Fruit fly (Drosophila melanogaster) whole organism, embryonic: ENCODE results near the gene CG43993.

Source experiments
- Abd-B ChIP-seq: fragments of 200-800 bp; sonication (Bioruptor generic); optimal IDR thresholded peaks from 2 replicates; lab custom pipeline; 2018; ENCODE audit warnings: missing biosample characterization, mild to moderate bottlenecking, missing genetic modification characterization, moderate library complexity
- Asciz ChIP-seq: fragments of 200-800 bp; sonication (Bioruptor generic); optimal IDR thresholded peaks from 2 replicates; lab custom pipeline; 2017; ENCODE audit warnings: missing biosample characterization, mild to moderate bottlenecking, missing genetic modification characterization, missing genetic modification reagents
- CG10209 ChIP-seq: fragments of 200-800 bp; sonication (Bioruptor generic); optimal IDR thresholded peaks from 3 replicates; lab custom pipeline; 2017; ENCODE audit warnings: missing biosample characterization, mild to moderate bottlenecking, missing genetic modification characterization, missing genetic modification reagents
- CG10654 ChIP-seq: fragments of 200-800 bp; sonication (Bioruptor generic); optimal IDR thresholded peaks from 2 replicates; lab custom pipeline; 2016; ENCODE audit warnings: missing biosample characterization, missing genetic modification characterization
- CG13296 ChIP-seq: fragments of 200-800 bp; sonication (Bioruptor generic); optimal IDR thresholded peaks from 3 replicates; lab custom pipeline; 2018; ENCODE audit warnings: missing biosample characterization, mild to moderate bottlenecking, missing genetic modification characterization
- CG14710 ChIP-seq: fragments of 200-800 bp; sonication (Bioruptor generic); optimal IDR thresholded peaks from 3 replicates; lab custom pipeline; 2019; ENCODE audit warnings: missing biosample characterization, mild to moderate bottlenecking, missing genetic modification characterization, moderate library complexity
- CG15073 ChIP-seq: fragments of 200-800 bp; sonication (Bioruptor generic); optimal IDR thresholded peaks from 2 replicates; lab custom pipeline; 2016; ENCODE audit warnings: missing biosample characterization, missing genetic modification characterization
- CG17359 ChIP-seq: fragments of 200-800 bp; sonication (Bioruptor generic); optimal IDR thresholded peaks from 3 replicates; lab custom pipeline; 2018; ENCODE audit warnings: missing biosample characterization, mild to moderate bottlenecking, missing genetic modification characterization, moderate library complexity
- CG18619 ChIP-seq: fragments of 200-800 bp; sonication (Bioruptor generic); optimal IDR thresholded peaks from 3 replicates; lab custom pipeline; 2017; ENCODE audit warnings: missing biosample characterization, mild to moderate bottlenecking, missing genetic modification characterization
- CG2889 ChIP-seq: fragments of 200-800 bp; sonication (Bioruptor generic); IDR thresholded peaks from 3 replicates; pipeline ENCODE4 v1.3.6; 2022; ENCODE audit warnings: missing biosample characterization, missing genetic modification characterization
- CG30431 ChIP-seq: fragments of 200-800 bp; sonication (Bioruptor generic); optimal IDR thresholded peaks from 2 replicates; lab custom pipeline; 2017; ENCODE audit warnings: missing biosample characterization, missing genetic modification characterization
- CG31365 ChIP-seq: fragments of 200-800 bp; sonication (Bioruptor generic); optimal IDR thresholded peaks from 2 replicates; lab custom pipeline; 2018; ENCODE audit warnings: missing biosample characterization, mild to moderate bottlenecking, missing genetic modification characterization
- CG31388 ChIP-seq: fragments of 200-800 bp; sonication (Bioruptor generic); optimal IDR thresholded peaks from 2 replicates; lab custom pipeline; 2016; ENCODE audit warnings: missing biosample characterization, missing genetic modification characterization
- CG31441 ChIP-seq: fragments of 200-800 bp; sonication (Bioruptor generic); IDR thresholded peaks from 2 replicates; pipeline ENCODE4 v1.3.6; 2022; ENCODE audit warnings: missing biosample characterization, missing genetic modification characterization
- CG3407 ChIP-seq: fragments of 200-800 bp; sonication (Bioruptor generic); optimal IDR thresholded peaks from 2 replicates; lab custom pipeline; 2018; ENCODE audit warnings: missing biosample characterization, mild to moderate bottlenecking, missing genetic modification characterization
- CG4282 ChIP-seq: fragments of 200-800 bp; sonication (Bioruptor generic); optimal IDR thresholded peaks from 2 replicates; lab custom pipeline; 2016; ENCODE audit warnings: missing biosample characterization, missing genetic modification characterization
- CG6272 ChIP-seq: fragments of 200-800 bp; sonication (Bioruptor generic); IDR thresholded peaks from 2 replicates; pipeline ENCODE4 v1.3.6; 2022; ENCODE audit warnings: missing biosample characterization, missing genetic modification characterization
- CG6813 ChIP-seq: fragments of 200-800 bp; sonication (Bioruptor generic); optimal IDR thresholded peaks from 2 replicates; lab custom pipeline; 2017; ENCODE audit warnings: missing biosample characterization, missing genetic modification characterization, mild to moderate bottlenecking, moderate library complexity, missing genetic modification reagents
- CG7987 ChIP-seq: fragments of 200-800 bp; sonication (Bioruptor generic); optimal IDR thresholded peaks from 2 replicates; lab custom pipeline; 2018; ENCODE audit warnings: missing biosample characterization, mild to moderate bottlenecking, missing genetic modification characterization, moderate library complexity
- CG9932 ChIP-seq: fragments of 200-800 bp; sonication (Bioruptor generic); IDR thresholded peaks from 2 replicates; pipeline ENCODE4 v1.3.6; 2022; ENCODE audit warnings: missing biosample characterization, missing genetic modification characterization
- D ChIP-seq, 2 experiments: fragments of 200-800 bp in 1 of 2; fragments of >200 bp in 1 of 2; sonication (Bioruptor generic) in 1 of 2; optimal IDR thresholded peaks; 2 replicates in 1 of 2; 3 replicates in 1 of 2; lab custom pipeline; 2017; ENCODE audit warnings: mild to moderate bottlenecking in 1 of 2, missing biosample characterization in 1 of 2, missing genetic modification characterization in 1 of 2, missing genetic modification reagents in 1 of 2
- Dp ChIP-seq: fragments of 200-800 bp; sonication (Bioruptor generic); optimal IDR thresholded peaks from 2 replicates; lab custom pipeline; 2018; ENCODE audit warnings: missing biosample characterization, mild to moderate bottlenecking, missing genetic modification characterization, moderate library complexity
- MBD-R2 ChIP-seq: fragments of 200-800 bp; sonication (Bioruptor generic); IDR thresholded peaks from 2 replicates; pipeline ENCODE4 v1.3.6; 2022; ENCODE audit warnings: missing biosample characterization, missing genetic modification characterization
- Mes4 ChIP-seq: fragments of 200-800 bp; sonication (Bioruptor generic); optimal IDR thresholded peaks from 2 replicates; lab custom pipeline; 2016; ENCODE audit warnings: missing biosample characterization, missing genetic modification characterization
- Neu2 ChIP-seq: fragments of 200-800 bp; sonication (Bioruptor generic); optimal IDR thresholded peaks from 3 replicates; lab custom pipeline; 2016; ENCODE audit warnings: missing biosample characterization, missing genetic modification characterization, borderline replicate concordance
- NfI ChIP-seq: fragments of 200-800 bp; sonication (Bioruptor generic); optimal IDR thresholded peaks from 3 replicates; lab custom pipeline; 2018; ENCODE audit warnings: missing biosample characterization, mild to moderate bottlenecking, missing genetic modification characterization, moderate library complexity
- Rfx ChIP-seq: fragments of 200-800 bp; sonication (Bioruptor generic); IDR thresholded peaks from 2 replicates; pipeline ENCODE4 v1.3.6; 2022; ENCODE audit warnings: missing biosample characterization, missing genetic modification characterization
- Scr ChIP-seq: fragments of 200-800 bp; sonication (Bioruptor generic); IDR thresholded peaks from 2 replicates; pipeline ENCODE4 v1.3.6; 2022; ENCODE audit warnings: missing biosample characterization, missing genetic modification characterization; ENCODE audit not compliant: partially characterized antibody
- Sin3A ChIP-seq: fragments of >200 bp; optimal IDR thresholded peaks from 2 replicates; lab custom pipeline; 2018
- Sox102F ChIP-seq: fragments of 200-800 bp; sonication (Bioruptor generic); optimal IDR thresholded peaks from 2 replicates; lab custom pipeline; 2018; ENCODE audit warnings: missing biosample characterization, mild to moderate bottlenecking, missing genetic modification characterization, moderate library complexity
- Usf ChIP-seq: fragments of 200-800 bp; sonication (Bioruptor generic); optimal IDR thresholded peaks from 2 replicates; lab custom pipeline; 2017; ENCODE audit warnings: missing genotype, missing biosample characterization, missing genetic modification characterization
- Xbp1 ChIP-seq: fragments of 200-800 bp; sonication (Bioruptor generic); optimal IDR thresholded peaks from 3 replicates; lab custom pipeline; 2016; ENCODE audit warnings: missing biosample characterization, mild to moderate bottlenecking, missing genetic modification characterization
- ac ChIP-seq: fragments of 200-800 bp; sonication (Bioruptor generic); optimal IDR thresholded peaks from 3 replicates; lab custom pipeline; 2017; ENCODE audit warnings: missing biosample characterization, mild to moderate bottlenecking, missing genetic modification characterization
- aop ChIP-seq: fragments of 200-800 bp; sonication (Bioruptor generic); IDR thresholded peaks from 2 replicates; pipeline ENCODE4 v1.3.6; 2022; ENCODE audit warnings: missing biosample characterization, missing genetic modification characterization
- bab2 ChIP-seq: fragments of 200-800 bp; sonication (Bioruptor generic); optimal IDR thresholded peaks from 2 replicates; lab custom pipeline; 2016; ENCODE audit warnings: missing biosample characterization, missing genetic modification characterization
- bcd ChIP-seq: fragments of 200-800 bp; sonication (Bioruptor generic); optimal IDR thresholded peaks from 2 replicates; lab custom pipeline; 2017; ENCODE audit warnings: missing biosample characterization, mild to moderate bottlenecking, missing genetic modification characterization
- cato ChIP-seq: fragments of 200-800 bp; sonication (Bioruptor generic); optimal IDR thresholded peaks from 2 replicates; lab custom pipeline; 2016; ENCODE audit warnings: missing biosample characterization, missing genetic modification characterization, borderline replicate concordance
- caup ChIP-seq: fragments of 200-800 bp; sonication (Bioruptor generic); optimal IDR thresholded peaks from 3 replicates; lab custom pipeline; 2017; ENCODE audit warnings: missing biosample characterization, mild to moderate bottlenecking, missing genetic modification characterization, moderate library complexity; ENCODE audit not compliant: severe bottlenecking
- ems ChIP-seq: fragments of 200-800 bp; sonication (Bioruptor generic); optimal IDR thresholded peaks from 3 replicates; lab custom pipeline; 2016; ENCODE audit warnings: missing biosample characterization, missing genetic modification characterization
- en ChIP-seq: fragments of 200-800 bp; sonication (Bioruptor generic); optimal IDR thresholded peaks from 2 replicates; lab custom pipeline; 2016; ENCODE audit warnings: missing biosample characterization, missing genetic modification characterization
- eve ChIP-seq, 2 experiments: fragments of >200 bp; optimal IDR thresholded peaks; 2 replicates each; lab custom pipeline; 2017; ENCODE audit warnings: missing biosample characterization in 2 of 2, missing genetic modification characterization in 2 of 2
- grau ChIP-seq: fragments of 200-800 bp; optimal IDR thresholded peaks from 3 replicates; lab custom pipeline; 2019; ENCODE audit warnings: missing biosample characterization, mild to moderate bottlenecking, missing genetic modification characterization, moderate library complexity
- jumu ChIP-seq: fragments of 200-800 bp; sonication (Bioruptor generic); optimal IDR thresholded peaks from 3 replicates; lab custom pipeline; 2016; ENCODE audit warnings: missing biosample characterization, missing genetic modification characterization
- lbe ChIP-seq: fragments of 200-800 bp; sonication (Bioruptor generic); optimal IDR thresholded peaks from 2 replicates; lab custom pipeline; 2016; ENCODE audit warnings: missing biosample characterization, mild to moderate bottlenecking, missing genetic modification characterization
- pita ChIP-seq: fragments of 200-800 bp; sonication (Bioruptor generic); optimal IDR thresholded peaks from 2 replicates; lab custom pipeline; 2017; ENCODE audit warnings: missing biosample characterization, mild to moderate bottlenecking, missing genetic modification characterization
- prd ChIP-seq, 3 experiments: fragments of >200 bp in 2 of 3; fragments of 200-800 bp in 1 of 3; sonication (Bioruptor generic) in 1 of 3; optimal IDR thresholded peaks in 2 of 3; IDR thresholded peaks in 1 of 3; 2 replicates in 2 of 3; 3 replicates in 1 of 3; pipeline versions ENCODE4 v1.3.6 to Lab custom; 2017 to 2022; ENCODE audit warnings: missing biosample characterization in 1 of 3, missing genetic modification characterization in 1 of 3
- sob ChIP-seq: fragments of 200-800 bp; sonication (Bioruptor generic); IDR thresholded peaks from 2 replicates; pipeline ENCODE4 v1.3.6; 2022; ENCODE audit warnings: missing biosample characterization, missing genetic modification characterization

CG43993 gene

dm6 chr3L:12056286-12057178, 24.2 kb downstream of the CG43993 start (continued):
- TF ChIP-seq CG15073 (GFP tag; lab: Kevin White, UChicago) (no peak), CG30431 (GFP tag; lab: Kevin White, UChicago) (peak; percentile 30), Abd-B (GFP tag; lab: Kevin White, UChicago) (peak; percentile 55), Rfx (peak; percentile 61), en (GFP tag; lab: Kevin White, UChicago) (peak; percentile 37), CG10209 (GFP tag; lab: Kevin White, UChicago) (peak; percentile 69), CG31365 (tag; lab: Kevin White, UChicago) (no peak), CG17359 (peak; percentile 72), Usf (GFP tag; lab: Kevin White, UChicago) (peak; percentile 57), CG14710 (tag; lab: Kevin White, UChicago) (peak; percentile 83), CG18619 (peak; percentile 57), Neu2 (GFP tag; lab: Kevin White, UChicago) (peak; percentile 10), CG31388 (GFP tag; lab: Kevin White, UChicago) (peak; percentile 69), cato (peak; percentile 56), CG2889 (no peak), Dp (peak; percentile 2), aop (GFP tag; lab: Robert Waterston, UW) (no peak), prd (optimal IDR thresholded peaks at IDR 0.05; lab: Kevin White, UChicago) (no peak), prd (GFP tag; IDR thresholded peaks at IDR 0.05; lab: Robert Waterston, UW) (peak; percentile 66), CG6813 (GFP tag; lab: Kevin White, UChicago) (peak; percentile 31), Xbp1 (peak; percentile 63), ac (GFP tag; lab: Kevin White, UChicago) (peak; percentile 9), CG6272 (GFP tag; lab: Robert Waterston, UW) (no peak), sob (GFP tag; lab: Robert Waterston, UW) (no peak; the same call in 1 of the 2 replicates), caup (peak; percentile 32), Sox102F (GFP tag; lab: Kevin White, UChicago) (peak; percentile 75), bcd (peak; percentile 70), CG9932 (GFP tag; lab: Robert Waterston, UW) (no peak; the same call in 1 of the 2 replicates), Sin3A (lab: Kevin White, UChicago) (no peak), lbe (no peak), CG13296 (GFP tag; lab: Kevin White, UChicago) (peak; percentile 37), eve (GFP tag; optimal IDR thresholded peaks at IDR 0.05; lab: Kevin White, UChicago) (peak in 1 of 2 experiments; percentile 90), pita (no peak), CG4282 (GFP tag; lab: Kevin White, UChicago) (no peak), D (optimal IDR thresholded peaks at IDR 0.05; lab: Kevin White, UChicago) (no peak), D (GFP tag; optimal IDR thresholded peaks at IDR 0.05; lab: Kevin White, UChicago) (peak; percentile 63), CG10654 (GFP tag; lab: Kevin White, UChicago) (peak; percentile 32), NfI (peak; percentile 8), ems (peak; percentile 72), Scr (peak; percentile 27; the same call in 1 of the 2 replicates), Mes4 (GFP tag; lab: Kevin White, UChicago) (peak; percentile 66), CG31441 (GFP tag; lab: Robert Waterston, UW) (peak; percentile 66), bab2 (GFP tag; lab: Kevin White, UChicago) (peak; percentile 67), CG7987 (GFP tag; lab: Kevin White, UChicago) (peak; percentile 32), jumu (GFP tag; lab: Kevin White, UChicago) (peak; percentile 75), CG3407 (peak; percentile 56), grau (tag; lab: Kevin White, UChicago) (peak; percentile 68), Asciz (GFP tag; lab: Kevin White, UChicago) (peak; percentile 69), MBD-R2 (GFP tag; lab: Robert Waterston, UW) (no peak)
